Worm (Caenorhabditis elegans): ENCODE results near the gene cyk-1.

Gene cyk-1

ce11 chrIII:7067385-7067896, 38.4 kb upstream of the cyk-1 start, which contains the start of gene ger-1:
TSS of gene ger-1 (minus strand) at chrIII:7067477.
- peak in 1 of 3 experiments; percentile 3 for TF ChIP-seq dpl-1 (GFP tag; optimal IDR thresholded peaks at IDR 0.05)
- no peak for TF ChIP-seq C16A3.4 (tag; optimal IDR thresholded peaks at IDR 0.05)
- TF ChIP-seq efl-1 (optimal IDR thresholded peaks at IDR 0.05), result no peak
- peak in 1 of 2 experiments; percentile 93 for TF ChIP-seq efl-1 (GFP tag; optimal IDR thresholded peaks at IDR 0.05 in 1 of 2)
- peak in 1 of 2 experiments; percentile 13 for TF ChIP-seq lin-35 (GFP tag; optimal IDR thresholded peaks at IDR 0.05)

DNA sequence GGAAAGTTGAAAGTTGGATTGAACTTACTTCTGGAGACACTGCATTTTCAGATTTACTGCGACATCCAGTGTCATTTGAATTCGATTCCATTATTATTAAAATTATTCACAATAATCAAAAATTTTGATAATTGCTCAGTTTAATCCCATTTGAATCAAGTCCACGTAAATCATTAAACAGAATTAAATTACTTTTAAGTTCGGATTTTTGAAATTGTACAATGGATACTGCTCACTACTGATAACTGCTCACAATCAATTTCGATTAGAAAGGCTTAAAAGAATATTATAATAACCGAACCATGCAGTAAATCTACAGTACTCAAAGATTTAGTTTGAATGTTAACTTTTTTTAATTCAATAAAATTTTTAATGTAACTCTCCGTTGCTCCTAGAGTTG, 35.2 kb upstream of the cyk-1 start, which contains the start of gene R01H2.4:
R01H2.4 (minus strand) TSS at position 101 of the 400 bp plus-strand sequence.
- TF ChIP-seq efl-3 (GFP tag; optimal IDR thresholded peaks at IDR 0.05) (no peak), aly-2 (tag; optimal IDR thresholded peaks at IDR 0.05) (no peak), mep-1 (tag; optimal IDR thresholded peaks at IDR 0.05) (no peak), nhr-84 (tag; optimal IDR thresholded peaks at IDR 0.05) (no peak), aha-1 (tag; optimal IDR thresholded peaks at IDR 0.05) (no peak), nhr-47 (tag; optimal IDR thresholded peaks at IDR 0.05) (no peak)

DNA sequence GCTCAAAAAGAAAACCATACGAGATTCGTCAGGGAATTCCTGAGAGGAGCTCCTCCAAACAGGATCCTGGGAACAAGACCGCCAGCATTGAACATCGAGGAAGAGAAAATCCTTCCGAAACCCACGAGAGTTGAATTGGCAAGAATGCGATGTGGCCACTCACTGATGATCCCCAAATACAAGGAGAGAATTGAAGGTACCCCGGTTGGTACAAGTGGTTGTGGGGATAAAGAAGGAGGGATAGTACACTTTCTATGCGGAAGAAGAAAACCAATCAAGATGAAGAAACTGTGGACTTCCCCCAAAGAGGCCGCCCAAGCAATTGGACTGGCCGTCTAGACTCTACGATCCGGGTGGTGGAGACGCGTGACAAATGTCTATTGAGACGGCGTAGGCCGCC, 34.1 kb upstream of the cyk-1 start:
- TF ChIP-seq lin-14 (GFP tag; optimal IDR thresholded peaks at IDR 0.05) (no peak), pqm-1 (tag; optimal IDR thresholded peaks at IDR 0.05) (no peak)

DNA sequence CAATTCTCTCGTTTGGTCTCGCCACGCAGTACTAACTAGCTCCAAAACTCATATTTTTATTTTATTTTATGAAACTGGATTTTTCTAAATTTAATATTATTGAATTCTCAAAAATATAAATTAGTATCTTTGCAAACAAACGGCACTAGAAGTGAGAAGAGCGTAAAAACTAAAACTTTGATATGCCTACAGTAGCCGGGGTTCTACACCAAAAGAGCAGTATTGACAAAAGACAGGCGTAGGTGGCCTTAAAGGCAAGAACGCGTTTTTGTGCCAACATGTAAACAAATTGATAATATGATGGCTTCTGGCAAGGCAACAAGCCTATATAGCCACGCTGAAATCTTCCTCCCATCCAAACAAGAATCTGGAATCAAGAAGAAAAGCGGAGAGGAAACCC, 33.6 kb upstream of the cyk-1 start, which contains the start of gene R01H2.1:
R01H2.1 (plus strand) TSS at position 301 of the 400 bp plus-strand sequence.
- TF ChIP-seq ama-1 (optimal IDR thresholded peaks at IDR 0.05), result no peak
- no peak for TF ChIP-seq rnt-1 (tag; optimal IDR thresholded peaks at IDR 0.05)
- TF ChIP-seq grh-1 (GFP tag; IDR thresholded peaks at IDR 0.05), result no peak
- no peak for TF ChIP-seq sptf-1 (tag; optimal IDR thresholded peaks at IDR 0.05)
- no peak for TF ChIP-seq ceh-90 (tag; optimal IDR thresholded peaks at IDR 0.05)
- no peak for TF ChIP-seq fkh-8 (tag; optimal IDR thresholded peaks at IDR 0.05)
- no peak for TF ChIP-seq egl-27 (tag; optimal IDR thresholded peaks at IDR 0.05)
- TF ChIP-seq nhr-84 (tag; optimal IDR thresholded peaks at IDR 0.05), result no peak
- TF ChIP-seq pax-3 (tag; optimal IDR thresholded peaks at IDR 0.05), result no peak
- TF ChIP-seq mdl-1 (tag; optimal IDR thresholded peaks at IDR 0.05), result no peak
- no peak for TF ChIP-seq pag-3 (tag; optimal IDR thresholded peaks at IDR 0.05; ENCODE audit: borderline replicate concordance, insufficient read depth)
- no peak for TF ChIP-seq nhr-85 (tag)
- TF ChIP-seq lsy-2 (tag; optimal IDR thresholded peaks at IDR 0.05), result no peak

ce11 chrIII:7060531-7061095, 31.6 kb upstream of the cyk-1 start, which contains the start of gene egg-2:
TSS of gene egg-2 (minus strand) at chrIII:7060583.
- TF ChIP-seq snpc-4 (tag; optimal IDR thresholded peaks at IDR 0.05) (no peak), F16B12.6 (tag; optimal IDR thresholded peaks at IDR 0.05) (no peak), zag-1 (tag; optimal IDR thresholded peaks at IDR 0.05) (no peak), aly-2 (tag; optimal IDR thresholded peaks at IDR 0.05) (no peak), lin-39 (tag; optimal IDR thresholded peaks at IDR 0.05) (no peak), snu-23 (GFP tag; optimal IDR thresholded peaks at IDR 0.05) (no peak), hlh-4 (tag; optimal IDR thresholded peaks at IDR 0.05) (no peak), skn-1 (tag; optimal IDR thresholded peaks at IDR 0.05) (no peak), egl-27 (tag; optimal IDR thresholded peaks at IDR 0.05) (no peak), ceh-82 (tag; optimal IDR thresholded peaks at IDR 0.05) (no peak), pax-3 (tag; optimal IDR thresholded peaks at IDR 0.05) (no peak), pag-3 (tag; optimal IDR thresholded peaks at IDR 0.05; ENCODE audit: borderline replicate concordance, insufficient read depth) (no peak), nhr-19 (GFP tag; conservative IDR thresholded peaks at IDR 0.05) (no peak), fkh-4 (tag; optimal IDR thresholded peaks at IDR 0.05; ENCODE audit: borderline replicate concordance) (no peak), unc-30 (tag; optimal IDR thresholded peaks at IDR 0.05) (no peak), nhr-237 (tag; optimal IDR thresholded peaks at IDR 0.05) (no peak), zip-4 (GFP tag; optimal IDR thresholded peaks at IDR 0.05) (no peak), unc-62 (GFP tag; optimal IDR thresholded peaks at IDR 0.05) (no peak)
